Worm (Caenorhabditis elegans): ENCODE measurements around the gene igcm-2.

igcm-2 gene

DNA sequence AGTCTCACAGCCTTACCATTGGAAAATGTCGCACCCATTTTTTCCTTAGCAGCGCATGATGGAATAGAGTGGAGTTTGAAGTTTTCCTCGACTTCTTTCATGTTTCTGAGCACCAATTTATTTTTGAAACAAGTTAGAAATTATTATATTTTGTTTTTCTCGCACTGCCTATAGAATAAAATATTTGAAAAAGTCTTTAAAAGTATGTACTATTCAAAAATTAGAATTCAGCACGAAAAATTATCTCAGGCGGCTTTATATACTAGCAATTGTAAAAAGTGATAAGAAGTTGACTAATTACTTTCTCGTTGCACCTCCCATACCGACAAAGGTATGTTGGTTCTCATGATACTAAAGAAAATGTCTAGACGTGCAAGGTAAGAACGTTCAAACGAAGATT lies 44.4 kb downstream of the igcm-2 start, which contains the start of gene C03B1.9:
Gene C03B1.9, minus strand, starts transcription at position 101 of the 400 bp plus-strand sequence.
- TF ChIP-seq nhr-129 (tag; optimal IDR thresholded peaks at IDR 0.05) = no peak
- TF ChIP-seq sem-4 (tag; optimal IDR thresholded peaks at IDR 0.05) = no peak
- no peak for TF ChIP-seq nhr-237 (tag; optimal IDR thresholded peaks at IDR 0.05)
- no peak for TF ChIP-seq snpc-4 (tag; optimal IDR thresholded peaks at IDR 0.05)
- no peak for TF ChIP-seq gmeb-1 (tag; optimal IDR thresholded peaks at IDR 0.05)
- TF ChIP-seq zag-1 (tag; optimal IDR thresholded peaks at IDR 0.05) = no peak
- TF ChIP-seq lsy-2 (tag; optimal IDR thresholded peaks at IDR 0.05) = no peak
- no peak for TF ChIP-seq nhr-12 (tag; optimal IDR thresholded peaks at IDR 0.05)
- no peak for TF ChIP-seq lin-11 (tag; optimal IDR thresholded peaks at IDR 0.05)
- TF ChIP-seq unc-62 (GFP tag; optimal IDR thresholded peaks at IDR 0.05) = no peak
- TF ChIP-seq blmp-1 (tag; optimal IDR thresholded peaks at IDR 0.05; ENCODE audit: insufficient read depth) = no peak
- TF ChIP-seq sma-9 (GFP tag; optimal IDR thresholded peaks at IDR 0.05) = no peak
- no peak for TF ChIP-seq sma-9 (tag; optimal IDR thresholded peaks at IDR 0.05)
- no peak for TF ChIP-seq R02D3.7 (tag; optimal IDR thresholded peaks at IDR 0.05)
- TF ChIP-seq Y55F3AM.14 (GFP tag; optimal IDR thresholded peaks at IDR 0.05) = no peak

DNA sequence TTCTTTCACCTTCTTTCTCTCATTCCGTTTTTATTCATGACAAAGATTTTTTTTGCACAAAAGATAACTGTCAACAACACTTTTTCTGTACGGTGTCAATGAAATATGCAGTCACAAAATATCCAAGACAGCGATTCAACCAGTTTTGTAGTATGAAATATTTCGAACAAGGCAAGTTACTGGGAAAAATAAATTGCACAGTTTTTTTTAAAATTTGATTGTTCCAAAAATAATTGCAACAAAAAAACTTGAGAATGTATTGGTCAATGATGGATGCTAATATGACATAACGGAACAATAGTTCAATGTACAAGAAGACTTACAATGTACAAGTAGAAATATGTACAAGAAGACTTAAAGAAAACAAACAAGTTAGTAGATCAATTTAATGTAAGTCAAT lies 45.6 kb downstream of the igcm-2 start:
- TF ChIP-seq sma-9 (GFP tag; optimal IDR thresholded peaks at IDR 0.05) (no peak), sma-9 (tag; optimal IDR thresholded peaks at IDR 0.05) (no peak), nhr-129 (tag; optimal IDR thresholded peaks at IDR 0.05) (no peak), elt-3 (tag; optimal IDR thresholded peaks at IDR 0.05) (no peak), unc-55 (GFP tag; optimal IDR thresholded peaks at IDR 0.05) (no peak), mbf-1 (tag; optimal IDR thresholded peaks at IDR 0.05) (no peak), nhr-6 (tag; optimal IDR thresholded peaks at IDR 0.05) (no peak), ztf-1 (GFP tag; conservative IDR thresholded peaks at IDR 0.05) (no peak), lin-39 (tag; optimal IDR thresholded peaks at IDR 0.05) (no peak), nhr-237 (tag; optimal IDR thresholded peaks at IDR 0.05) (no peak), ama-1 (optimal IDR thresholded peaks at IDR 0.05) (no peak)

DNA sequence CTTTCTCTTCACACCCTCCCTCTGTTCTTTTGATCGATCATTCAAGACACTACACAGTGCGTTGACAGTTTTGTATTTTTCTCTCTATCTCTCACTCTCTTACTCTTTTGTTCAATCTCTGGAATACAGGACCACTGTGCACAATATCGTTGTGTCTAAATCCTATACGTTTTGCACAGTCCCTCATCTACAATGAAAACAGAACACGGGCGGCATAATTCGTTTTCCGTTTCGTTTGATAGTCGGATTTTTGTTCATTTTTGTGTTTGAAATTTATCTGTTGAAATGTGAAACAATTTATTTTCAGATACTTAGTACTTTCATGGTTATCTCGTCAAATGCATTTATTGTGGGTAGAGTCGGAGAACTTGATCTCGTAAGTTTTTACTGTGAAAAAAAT lies 49.9 kb downstream of the igcm-2 start, which contains the start of gene C03B1.7:
Gene C03B1.7, plus strand, starts transcription at position 301 of the 400 bp plus-strand sequence.
- no peak for TF ChIP-seq aly-2 (tag; optimal IDR thresholded peaks at IDR 0.05)
- no peak for TF ChIP-seq nhr-23 (tag; optimal IDR thresholded peaks at IDR 0.05)
- no peak for TF ChIP-seq ceh-16 (tag; optimal IDR thresholded peaks at IDR 0.05)
- no peak for TF ChIP-seq lsy-2 (tag; optimal IDR thresholded peaks at IDR 0.05)
- TF ChIP-seq sem-4 (tag; optimal IDR thresholded peaks at IDR 0.05) = no peak
- TF ChIP-seq ztf-1 (GFP tag; conservative IDR thresholded peaks at IDR 0.05) = no peak
- no peak for TF ChIP-seq elt-1 (tag; optimal IDR thresholded peaks at IDR 0.05)
- TF ChIP-seq unc-55 (GFP tag; optimal IDR thresholded peaks at IDR 0.05) = no peak
- no peak for TF ChIP-seq gmeb-1 (tag; optimal IDR thresholded peaks at IDR 0.05)
- no peak for TF ChIP-seq skn-1 (tag; optimal IDR thresholded peaks at IDR 0.05)
- no peak for TF ChIP-seq mab-5 (tag; optimal IDR thresholded peaks at IDR 0.05)
- TF ChIP-seq snpc-4 (tag; optimal IDR thresholded peaks at IDR 0.05) = no peak
- no peak for TF ChIP-seq elt-3 (tag; optimal IDR thresholded peaks at IDR 0.05)
- no peak for TF ChIP-seq sma-9 (GFP tag; optimal IDR thresholded peaks at IDR 0.05)
- no peak for TF ChIP-seq sma-9 (tag; optimal IDR thresholded peaks at IDR 0.05)
- no peak for TF ChIP-seq nhr-77 (tag; optimal IDR thresholded peaks at IDR 0.05)
- no peak for TF ChIP-seq lin-11 (tag; optimal IDR thresholded peaks at IDR 0.05)
- TF ChIP-seq unc-62 (GFP tag; optimal IDR thresholded peaks at IDR 0.05) = no peak
- TF ChIP-seq nhr-11 (tag; optimal IDR thresholded peaks at IDR 0.05) = no peak

DNA sequence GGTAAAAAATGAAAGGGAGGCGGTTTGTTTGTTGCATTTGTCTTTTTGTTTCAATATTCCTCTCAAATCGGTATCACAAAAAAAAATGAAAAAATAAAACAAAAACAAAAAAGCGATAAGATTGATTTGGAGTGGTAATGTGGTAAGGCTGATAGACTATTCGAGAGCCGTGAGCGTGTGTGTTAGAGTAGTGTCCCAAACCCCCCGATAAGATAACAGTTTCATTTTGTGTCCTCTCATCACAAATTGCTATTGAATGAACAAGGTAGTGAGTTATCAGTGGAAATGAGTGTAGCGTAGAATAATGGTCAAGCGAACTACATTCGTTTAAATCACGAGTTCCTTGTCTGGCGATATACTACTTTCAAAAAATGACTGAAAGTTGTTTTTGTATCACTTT lies 52.9 kb downstream of the igcm-2 start:
- no peak for TF ChIP-seq skn-1 (tag; optimal IDR thresholded peaks at IDR 0.05)
- TF ChIP-seq elt-3 (tag; optimal IDR thresholded peaks at IDR 0.05) = no peak
- TF ChIP-seq egl-27 (tag; optimal IDR thresholded peaks at IDR 0.05) = peak; percentile 24
- no peak for TF ChIP-seq blmp-1 (tag; optimal IDR thresholded peaks at IDR 0.05; ENCODE audit: insufficient read depth)
- no peak for TF ChIP-seq lsy-2 (tag; optimal IDR thresholded peaks at IDR 0.05)
- no peak for TF ChIP-seq lin-39 (tag; optimal IDR thresholded peaks at IDR 0.05)
- no peak for TF ChIP-seq nhr-25 (tag; optimal IDR thresholded peaks at IDR 0.05)
- no peak for TF ChIP-seq aly-2 (tag; optimal IDR thresholded peaks at IDR 0.05)
- no peak for TF ChIP-seq Y55F3AM.14 (GFP tag; optimal IDR thresholded peaks at IDR 0.05)
- peak; percentile 65 for TF ChIP-seq sma-9 (GFP tag; optimal IDR thresholded peaks at IDR 0.05)
- TF ChIP-seq sma-9 (tag; optimal IDR thresholded peaks at IDR 0.05) = no peak
- TF ChIP-seq nhr-10 (tag; optimal IDR thresholded peaks at IDR 0.05) = no peak
- peak; percentile 15 for TF ChIP-seq sma-3 (GFP tag; optimal IDR thresholded peaks at IDR 0.05)
- no peak for TF ChIP-seq nhr-23 (tag; optimal IDR thresholded peaks at IDR 0.05)
- TF ChIP-seq ZK546.5 (tag; optimal IDR thresholded peaks at IDR 0.05) = no peak
- no peak for TF ChIP-seq unc-62 (GFP tag; optimal IDR thresholded peaks at IDR 0.05)
- peak; percentile 54 for TF ChIP-seq crh-2 (tag; optimal IDR thresholded peaks at IDR 0.05)
- no peak for TF ChIP-seq nhr-129 (tag; optimal IDR thresholded peaks at IDR 0.05)
- TF ChIP-seq ztf-1 (GFP tag; conservative IDR thresholded peaks at IDR 0.05) = no peak
- no peak for TF ChIP-seq ztf-11 (tag; optimal IDR thresholded peaks at IDR 0.05)
- no peak for TF ChIP-seq nhr-21 (tag; optimal IDR thresholded peaks at IDR 0.05)
- no peak for TF ChIP-seq ceh-16 (tag; optimal IDR thresholded peaks at IDR 0.05)
- no peak for TF ChIP-seq ceh-82 (tag; optimal IDR thresholded peaks at IDR 0.05)
- no peak for TF ChIP-seq lin-13 (GFP tag; optimal IDR thresholded peaks at IDR 0.05)
- no peak for TF ChIP-seq snpc-4 (tag; optimal IDR thresholded peaks at IDR 0.05)
- TF ChIP-seq fos-1 (tag; optimal IDR thresholded peaks at IDR 0.05) = peak; percentile 90
- no peak for TF ChIP-seq mbf-1 (tag; optimal IDR thresholded peaks at IDR 0.05)
- TF ChIP-seq mab-5 (tag; optimal IDR thresholded peaks at IDR 0.05) = no peak
- no peak for TF ChIP-seq ztf-4 (tag; optimal IDR thresholded peaks at IDR 0.05)
- TF ChIP-seq alr-1 (tag; optimal IDR thresholded peaks at IDR 0.05) = no peak
- no peak for TF ChIP-seq dmd-4 (tag; optimal IDR thresholded peaks at IDR 0.05)
- TF ChIP-seq mdl-1 (tag; optimal IDR thresholded peaks at IDR 0.05) = no peak
- TF ChIP-seq gmeb-1 (tag; optimal IDR thresholded peaks at IDR 0.05) = peak; percentile 22
- no peak for TF ChIP-seq zag-1 (tag; optimal IDR thresholded peaks at IDR 0.05)
